Fruit fly (Drosophila melanogaster) whole organism, embryonic: Measurements from ENCODE around the gene Sytbeta.

Experiments
- CG14710 ChIP-seq: fragments of 200-800 bp; sonication (Bioruptor generic); optimal IDR thresholded peaks from 3 replicates; lab custom pipeline; 2019; ENCODE audit warnings: missing biosample characterization, mild to moderate bottlenecking, missing genetic modification characterization, moderate library complexity
- Dbx ChIP-seq: fragments of 200-800 bp; sonication (Bioruptor generic); IDR thresholded peaks from 3 replicates; pipeline ENCODE4 v1.3.6; 2022; ENCODE audit warnings: missing biosample characterization, missing genetic modification characterization
- MBD-R2 ChIP-seq: fragments of 200-800 bp; sonication (Bioruptor generic); IDR thresholded peaks from 2 replicates; pipeline ENCODE4 v1.3.6; 2022; ENCODE audit warnings: missing biosample characterization, missing genetic modification characterization
- NC2α ChIP-seq: fragments of 200-800 bp; sonication (Bioruptor generic); optimal IDR thresholded peaks from 2 replicates; lab custom pipeline; 2016; ENCODE audit warnings: missing biosample characterization, missing genetic modification characterization
- Vsx1 ChIP-seq: fragments of 200-800 bp; sonication (Bioruptor generic); optimal IDR thresholded peaks from 2 replicates; lab custom pipeline; 2017; ENCODE audit warnings: missing biosample characterization, mild to moderate bottlenecking, missing genetic modification characterization, missing genetic modification reagents
- jing ChIP-seq: fragments of 200-800 bp; sonication (Bioruptor generic); optimal IDR thresholded peaks from 2 replicates; lab custom pipeline; 2018; ENCODE audit warnings: missing biosample characterization, mild to moderate bottlenecking, missing genetic modification characterization

DNA sequence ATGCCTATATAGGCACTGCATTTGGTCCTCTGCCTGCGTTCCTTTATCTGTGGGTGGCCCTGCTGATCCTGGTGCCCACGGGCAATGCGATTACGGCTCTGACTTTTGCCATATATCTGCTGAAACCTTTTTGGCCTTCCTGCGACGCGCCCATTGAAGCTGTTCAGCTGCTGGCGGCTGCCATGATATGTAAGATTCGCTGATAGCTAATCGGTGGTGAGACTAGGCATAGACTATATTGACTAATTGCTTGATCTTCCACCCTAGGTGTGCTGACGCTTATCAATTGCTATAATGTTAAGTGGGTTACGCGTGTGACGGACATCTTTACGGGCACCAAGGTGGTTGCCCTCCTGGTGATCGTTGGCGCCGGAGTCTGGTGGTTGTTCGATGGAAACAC lies 74.9 kb downstream of the Sytbeta start:
- TF ChIP-seq Vsx1 (GFP tag; lab: Kevin White, UChicago) = no peak
- TF ChIP-seq NC2α = no peak
- TF ChIP-seq CG14710 (tag; lab: Kevin White, UChicago) = no peak
- TF ChIP-seq Dbx (GFP tag; lab: Robert Waterston, UW) = no peak
- no peak for TF ChIP-seq jing (GFP tag; lab: Kevin White, UChicago)
- no peak for TF ChIP-seq MBD-R2 (GFP tag; lab: Robert Waterston, UW)
